Fruit fly (Drosophila melanogaster) whole organism, embryonic: ENCODE measurements around the gene CG10286.

Experiments
- ATbp ChIP-seq: fragments of 200-800 bp; sonication (Bioruptor generic); optimal IDR thresholded peaks from 2 replicates; lab custom pipeline; 2017; ENCODE audit warnings: missing biosample characterization, mild to moderate bottlenecking, missing genetic modification characterization, missing genetic modification reagents
- Atf3 ChIP-seq: fragments of 200-800 bp; sonication (Bioruptor generic); optimal IDR thresholded peaks from 3 replicates; lab custom pipeline; 2016; ENCODE audit warnings: missing biosample characterization, missing genetic modification characterization
- Blimp-1 ChIP-seq: fragments of 200-800 bp; sonication (Bioruptor generic); optimal IDR thresholded peaks from 3 replicates; lab custom pipeline; 2018; ENCODE audit warnings: missing biosample characterization, missing genetic modification characterization, mild to moderate bottlenecking, moderate library complexity, missing genetic modification reagents
- CG10366 ChIP-seq: fragments of 200-800 bp; sonication (Bioruptor generic); IDR thresholded peaks from 2 replicates; pipeline ENCODE4 v1.3.6; 2022; ENCODE audit warnings: missing biosample characterization, missing genetic modification characterization
- CG10565 ChIP-seq: fragments of 200-800 bp; sonication (Bioruptor generic); optimal IDR thresholded peaks from 3 replicates; lab custom pipeline; 2016; ENCODE audit warnings: missing biosample characterization, mild to moderate bottlenecking, missing genetic modification characterization
- CG10959 ChIP-seq: fragments of 200-800 bp; sonication (Bioruptor generic); IDR thresholded peaks from 2 replicates; pipeline ENCODE4 v1.3.6; 2022; ENCODE audit warnings: missing biosample characterization, missing genetic modification characterization
- CG11504 ChIP-seq: fragments of 200-800 bp; sonication (Bioruptor generic); optimal IDR thresholded peaks from 3 replicates; lab custom pipeline; 2019; ENCODE audit warnings: missing biosample characterization, mild to moderate bottlenecking, missing genetic modification characterization, moderate library complexity
- CG12104 ChIP-seq: fragments of 200-800 bp; sonication (Bioruptor generic); optimal IDR thresholded peaks from 3 replicates; lab custom pipeline; 2016; ENCODE audit warnings: missing biosample characterization, missing genetic modification characterization
- CG13296 ChIP-seq: fragments of 200-800 bp; sonication (Bioruptor generic); optimal IDR thresholded peaks from 3 replicates; lab custom pipeline; 2018; ENCODE audit warnings: missing biosample characterization, mild to moderate bottlenecking, missing genetic modification characterization
- CG15073 ChIP-seq: fragments of 200-800 bp; sonication (Bioruptor generic); optimal IDR thresholded peaks from 2 replicates; lab custom pipeline; 2016; ENCODE audit warnings: missing biosample characterization, missing genetic modification characterization
- CG15479 ChIP-seq: fragments of 200-800 bp; sonication (Bioruptor generic); optimal IDR thresholded peaks from 3 replicates; lab custom pipeline; 2019; ENCODE audit warnings: missing biosample characterization, mild to moderate bottlenecking, missing genetic modification characterization, moderate library complexity
- CG15696 ChIP-seq: fragments of 200-800 bp; sonication (Bioruptor generic); optimal IDR thresholded peaks from 2 replicates; lab custom pipeline; 2019; ENCODE audit warnings: missing biosample characterization, mild to moderate bottlenecking, missing genetic modification characterization, moderate library complexity
- CG17186 ChIP-seq: fragments of 200-800 bp; sonication (Bioruptor generic); optimal IDR thresholded peaks from 3 replicates; lab custom pipeline; 2017; ENCODE audit warnings: missing biosample characterization, missing genetic modification reagents, missing genetic modification characterization
- CG17328 ChIP-seq: fragments of 200-800 bp; sonication (Bioruptor generic); IDR thresholded peaks from 2 replicates; pipeline ENCODE4 v1.3.6; 2022; ENCODE audit warnings: missing biosample characterization, missing genetic modification characterization
- CG17612 ChIP-seq: fragments of 200-800 bp; sonication (Bioruptor generic); IDR thresholded peaks from 2 replicates; pipeline ENCODE4 v1.3.6; 2022; ENCODE audit warnings: missing biosample characterization, missing genetic modification characterization
- CG17912 ChIP-seq: fragments of 200-800 bp; sonication (Bioruptor generic); optimal IDR thresholded peaks from 2 replicates; lab custom pipeline; 2018; ENCODE audit warnings: missing biosample characterization, mild to moderate bottlenecking, missing genetic modification characterization
- CG2129 ChIP-seq: fragments of 200-800 bp; sonication (Bioruptor generic); IDR thresholded peaks from 2 replicates; pipeline ENCODE4 v1.3.6; 2022; ENCODE audit warnings: missing biosample characterization, missing genetic modification characterization; ENCODE audit not compliant: partially characterized antibody
- CG30020 ChIP-seq: fragments of 200-800 bp; optimal IDR thresholded peaks from 2 replicates; lab custom pipeline; 2019; ENCODE audit warnings: missing biosample characterization, mild to moderate bottlenecking, missing genetic modification characterization, moderate library complexity
- CG8388 ChIP-seq: fragments of 200-800 bp; sonication (Bioruptor generic); optimal IDR thresholded peaks from 2 replicates; lab custom pipeline; 2019; ENCODE audit warnings: missing biosample characterization, mild to moderate bottlenecking, missing genetic modification characterization, moderate library complexity
- CrebB ChIP-seq: fragments of 200-800 bp; sonication (Bioruptor generic); optimal IDR thresholded peaks from 3 replicates; lab custom pipeline; 2018; ENCODE audit warnings: missing biosample characterization, mild to moderate bottlenecking, missing genetic modification characterization
- GATAe ChIP-seq: fragments of 200-800 bp; sonication (Bioruptor generic); conservative IDR thresholded peaks from 2 replicates; pipeline ENCODE4 v1.3.6; 2022; ENCODE audit warnings: missing biosample characterization, missing genetic modification characterization
- Gsc ChIP-seq: fragments of 200-800 bp; sonication (Bioruptor generic); IDR thresholded peaks from 2 replicates; pipeline ENCODE4 v1.3.6; 2022; ENCODE audit warnings: missing biosample characterization, missing genetic modification characterization
- Gug ChIP-seq: fragments of 200-800 bp; sonication (Bioruptor generic); IDR thresholded peaks from 4 replicates; pipeline ENCODE4 v1.3.6; 2022; ENCODE audit warnings: missing biosample characterization, missing genetic modification characterization
- Hr78 ChIP-seq, 2 experiments: fragments of 200-800 bp in 1 of 2; fragments of >200 bp in 1 of 2; sonication (Bioruptor generic) in 1 of 2; optimal IDR thresholded peaks; 2 replicates each; lab custom pipeline; 2017 to 2019; ENCODE audit warnings: missing biosample characterization in 2 of 2, missing genetic modification characterization in 2 of 2, mild to moderate bottlenecking in 1 of 2, moderate library complexity in 1 of 2
- Lhr ChIP-seq: fragments of 200-800 bp; sonication (Bioruptor generic); optimal IDR thresholded peaks from 3 replicates; lab custom pipeline; 2017; ENCODE audit warnings: mild to moderate bottlenecking, missing biosample characterization, missing genetic modification reagents, missing genetic modification characterization
- Med ChIP-seq: fragments of 200-800 bp; sonication (Bioruptor generic); peaks from one replicate; lab custom pipeline; 2016; ENCODE audit warnings: missing biosample characterization, missing genetic modification characterization, mild to moderate bottlenecking, inconsistent platforms, moderate library complexity
- Mrtf ChIP-seq: fragments of 200-800 bp; sonication (Bioruptor generic); IDR thresholded peaks from 3 replicates; pipeline ENCODE4 v1.3.6; 2022; ENCODE audit warnings: missing biosample characterization, missing genetic modification characterization
- Nf-YC ChIP-seq: fragments of 200-800 bp; optimal IDR thresholded peaks from 3 replicates; lab custom pipeline; 2019; ENCODE audit warnings: missing biosample characterization, mild to moderate bottlenecking, missing genetic modification characterization, moderate library complexity
- Side ChIP-seq: fragments of 200-800 bp; sonication (Bioruptor generic); optimal IDR thresholded peaks from 2 replicates; lab custom pipeline; 2016; ENCODE audit warnings: missing biosample characterization, missing genetic modification characterization
- Sin3A ChIP-seq: fragments of >200 bp; optimal IDR thresholded peaks from 2 replicates; lab custom pipeline; 2018
- ab ChIP-seq: fragments of 200-800 bp; sonication (Bioruptor generic); optimal IDR thresholded peaks from 2 replicates; lab custom pipeline; 2016; ENCODE audit warnings: missing biosample characterization, missing genetic modification characterization
- aop ChIP-seq: fragments of 200-800 bp; sonication (Bioruptor generic); IDR thresholded peaks from 2 replicates; pipeline ENCODE4 v1.3.6; 2022; ENCODE audit warnings: missing biosample characterization, missing genetic modification characterization
- az2 ChIP-seq: fragments of 200-800 bp; sonication (Bioruptor generic); optimal IDR thresholded peaks from 3 replicates; lab custom pipeline; 2016; ENCODE audit warnings: missing biosample characterization, missing genetic modification characterization
- bab2 ChIP-seq: fragments of 200-800 bp; sonication (Bioruptor generic); optimal IDR thresholded peaks from 2 replicates; lab custom pipeline; 2016; ENCODE audit warnings: missing biosample characterization, missing genetic modification characterization
- chn ChIP-seq: fragments of 200-800 bp; sonication (Bioruptor generic); optimal IDR thresholded peaks from 2 replicates; lab custom pipeline; 2016; ENCODE audit warnings: missing biosample characterization, missing genetic modification characterization
- dan ChIP-seq: fragments of 200-800 bp; sonication (Bioruptor generic); IDR thresholded peaks from 2 replicates; pipeline ENCODE4 v1.3.6; 2022; ENCODE audit warnings: missing biosample characterization, missing genetic modification characterization
- dmrt11E ChIP-seq: fragments of 200-800 bp; sonication (Bioruptor generic); optimal IDR thresholded peaks from 3 replicates; lab custom pipeline; 2018; ENCODE audit warnings: missing biosample characterization, mild to moderate bottlenecking, missing genetic modification characterization, moderate library complexity
- emc ChIP-seq: fragments of 200-800 bp; sonication (Bioruptor generic); optimal IDR thresholded peaks from 2 replicates; lab custom pipeline; 2016; ENCODE audit warnings: missing biosample characterization, missing genetic modification characterization
- exex ChIP-seq: fragments of 200-800 bp; sonication (Bioruptor generic); optimal IDR thresholded peaks from 4 replicates; lab custom pipeline; 2018; ENCODE audit warnings: missing biosample characterization, mild to moderate bottlenecking, missing genetic modification characterization, moderate library complexity
- luna ChIP-seq: fragments of 200-800 bp; sonication (Bioruptor generic); optimal IDR thresholded peaks from 2 replicates; lab custom pipeline; 2016; ENCODE audit warnings: missing biosample characterization, missing genetic modification characterization
- org-1 ChIP-seq: fragments of 200-800 bp; sonication (Bioruptor generic); optimal IDR thresholded peaks from 2 replicates; lab custom pipeline; 2017; ENCODE audit warnings: missing biosample characterization, missing genetic modification characterization
- pzg ChIP-seq: fragments of 200-800 bp; sonication (Bioruptor generic); optimal IDR thresholded peaks from 3 replicates; lab custom pipeline; 2018; ENCODE audit warnings: missing biosample characterization, mild to moderate bottlenecking, missing genetic modification characterization, moderate library complexity
- repo ChIP-seq: fragments of 200-800 bp; sonication (Bioruptor generic); optimal IDR thresholded peaks from 2 replicates; lab custom pipeline; 2016; ENCODE audit warnings: missing biosample characterization, missing genetic modification characterization
- ro ChIP-seq: fragments of 200-800 bp; sonication (Bioruptor generic); IDR thresholded peaks from 2 replicates; pipeline ENCODE4 v1.3.6; 2022; ENCODE audit warnings: missing biosample characterization, missing genetic modification characterization
- run ChIP-seq: fragments of 200-800 bp; sonication (Bioruptor generic); optimal IDR thresholded peaks from 3 replicates; lab custom pipeline; 2018; ENCODE audit warnings: missing biosample characterization, mild to moderate bottlenecking, missing genetic modification characterization
- sd ChIP-seq: fragments of 200-800 bp; sonication (Bioruptor generic); optimal IDR thresholded peaks from 3 replicates; lab custom pipeline; 2018; ENCODE audit warnings: missing biosample characterization, mild to moderate bottlenecking, missing genetic modification characterization, moderate library complexity
- stc ChIP-seq: fragments of 200-800 bp; sonication (Bioruptor generic); IDR thresholded peaks from 2 replicates; pipeline ENCODE4 v1.3.6; 2022; ENCODE audit warnings: missing biosample characterization, missing genetic modification characterization
- tin ChIP-seq: fragments of 200-800 bp; sonication (Bioruptor generic); optimal IDR thresholded peaks from 3 replicates; lab custom pipeline; 2016; ENCODE audit warnings: missing biosample characterization, missing genetic modification characterization
- ttk ChIP-seq: fragments of 200-800 bp; sonication (Bioruptor generic); IDR thresholded peaks from 2 replicates; pipeline ENCODE4 v2.1.2; 2022; ENCODE audit warnings: missing biosample characterization, missing genetic modification characterization
- twi ChIP-seq: fragments of 200-800 bp; optimal IDR thresholded peaks from 2 replicates; lab custom pipeline; 2019; ENCODE audit warnings: missing biosample characterization, mild to moderate bottlenecking, missing genetic modification characterization, moderate library complexity
- vvl ChIP-seq: fragments of 200-800 bp; sonication (Bioruptor generic); IDR thresholded peaks from 2 replicates; pipeline ENCODE4 v1.3.6; 2022; ENCODE audit warnings: missing biosample characterization, missing genetic modification characterization

Gene CG10286

DNA sequence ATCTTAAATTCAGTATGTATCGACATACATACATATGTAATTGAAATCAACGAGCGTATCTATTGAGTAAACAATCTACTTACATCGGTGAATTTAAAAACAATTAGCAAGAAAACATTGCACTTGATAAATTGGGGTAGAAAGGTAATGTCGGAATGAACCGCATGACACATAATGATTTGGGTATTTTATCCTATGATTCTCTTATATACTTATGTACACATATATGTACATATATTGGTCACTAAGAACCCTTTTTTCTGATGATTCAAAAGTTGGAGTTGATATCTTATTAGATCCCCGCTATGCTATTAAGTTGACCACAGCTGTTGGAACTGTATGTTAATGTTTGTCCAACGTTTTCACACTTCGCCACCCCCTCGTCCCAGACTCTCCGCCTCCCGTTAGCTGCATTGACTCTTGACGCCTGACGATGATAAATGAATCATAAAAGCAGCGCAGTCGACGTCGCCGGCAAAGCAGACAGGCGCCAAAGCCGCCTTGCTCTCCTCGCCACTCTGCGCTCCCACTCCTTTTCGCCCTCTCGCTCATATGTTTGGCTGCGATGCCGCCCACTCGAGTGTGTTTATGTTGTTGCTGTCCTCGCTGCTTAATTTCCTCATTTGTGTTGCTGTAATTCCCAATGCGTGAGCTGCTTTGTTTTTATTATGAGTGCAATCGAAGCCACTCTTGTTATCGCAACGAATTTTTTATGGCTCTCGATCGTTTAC lies 15.7 kb upstream of the CG10286 start (continued):
- TF ChIP-seq luna (GFP tag; lab: Kevin White, UChicago) (no peak), CG15073 (GFP tag; lab: Kevin White, UChicago) (no peak), bab2 (GFP tag; lab: Kevin White, UChicago) (no peak), CG30020 (no peak), CG15696 (tag; lab: Kevin White, UChicago) (no peak), CG10565 (GFP tag; lab: Kevin White, UChicago) (no peak), Blimp-1 (peak; percentile 33), Mrtf (GFP tag; lab: Robert Waterston, UW) (no peak), org-1 (GFP tag; lab: Kevin White, UChicago) (peak; percentile 54), run (tag; lab: Kevin White, UChicago) (peak; percentile 17), Nf-YC (tag; lab: Kevin White, UChicago) (no peak), ttk (GFP tag; lab: Robert Waterston, UW) (no peak), GATAe (no peak), ATbp (peak; percentile 21), CG10959 (GFP tag; lab: Robert Waterston, UW) (no peak), emc (no peak), aop (no peak), sd (tag; lab: Kevin White, UChicago) (no peak), CG17186 (GFP tag; lab: Kevin White, UChicago) (no peak), Gsc (GFP tag; lab: Robert Waterston, UW) (no peak), dmrt11E (peak; percentile 12), Hr78 (GFP tag; optimal IDR thresholded peaks at IDR 0.05; lab: Kevin White, UChicago) (peak in 1 of 2 experiments; percentile 29), ro (GFP tag; lab: Robert Waterston, UW) (no peak), CG17328 (GFP tag; lab: Robert Waterston, UW) (no peak), CG10366 (GFP tag; lab: Robert Waterston, UW) (no peak), chn (GFP tag; lab: Kevin White, UChicago) (no peak), twi (no peak), stc (0 out of 2 replicates have a peak, but pooled peaks have one; percentile 10), CrebB (tag; lab: Kevin White, UChicago) (no peak), Sin3A (no peak), exex (tag; lab: Kevin White, UChicago) (no peak), Med (GFP tag; lab: Kevin White, UChicago) (peak; percentile 54), pzg (GFP tag; lab: Kevin White, UChicago) (no peak), CG13296 (GFP tag; lab: Kevin White, UChicago) (peak; percentile 15), CG2129 (GFP tag; lab: Robert Waterston, UW) (no peak), tin (GFP tag; lab: Kevin White, UChicago) (no peak), CG11504 (tag; lab: Kevin White, UChicago) (peak; percentile 72), vvl (GFP tag; lab: Robert Waterston, UW) (0 out of 2 replicates have a peak, but pooled peaks have one; percentile 9), CG17912 (GFP tag; lab: Kevin White, UChicago) (no peak), CG12104 (peak; percentile 13), Lhr (GFP tag; lab: Kevin White, UChicago) (no peak), Atf3 (no peak), CG8388 (GFP tag; lab: Kevin White, UChicago) (peak; percentile 5), ab (GFP tag; lab: Kevin White, UChicago) (no peak), Side (no peak), az2 (peak; percentile 25), Gug (GFP tag; lab: Robert Waterston, UW) (no peak), CG15479 (GFP tag; lab: Kevin White, UChicago) (no peak), CG17612 (GFP tag; lab: Robert Waterston, UW) (no peak), repo (no peak), dan (GFP tag; lab: Robert Waterston, UW) (no peak)
